Fruit fly (Drosophila melanogaster): ENCODE results near the gene shv.
"Not testable (repeated sequence)": the region's sequence is repeated elsewhere in the genome, so short reads cannot be mapped to it uniquely, and the experiment has no call there.

The shv gene

DNA sequence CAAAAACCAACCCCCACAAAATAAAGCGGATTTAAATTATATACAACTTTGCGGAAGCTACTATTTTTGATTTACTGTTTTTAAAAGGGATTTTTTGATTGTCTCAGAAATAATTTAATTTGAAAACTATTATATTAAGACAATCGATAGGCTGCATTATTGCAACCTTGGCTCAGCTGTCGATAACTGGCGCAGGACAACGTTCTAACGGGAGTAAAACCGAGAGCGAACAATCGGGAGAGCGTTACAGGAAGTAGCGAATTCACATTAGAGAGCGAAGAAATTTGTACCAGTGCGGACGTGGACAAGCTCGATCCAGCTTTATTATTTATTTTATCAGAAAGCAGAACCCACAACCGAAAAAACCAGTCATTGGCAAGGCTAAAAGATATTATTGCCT lies 2.4 kb downstream of the shv start, which contains the start of gene CG4133:
Gene CG4133 (plus strand): TSS at position 258 of the 400 bp plus-strand sequence.
- not testable (repeated sequence) for TF ChIP-seq CG8478, CTCF (optimal IDR thresholded peaks at IDR 0.05)

dm6 chr2L:455738-456137 lies 2.8 kb downstream of the shv start:
- TF ChIP-seq CTCF (optimal IDR thresholded peaks at IDR 0.05) (no peak), CG8478 (optimal IDR thresholded peaks at IDR 0.05) (no peak)

- no peak for TF ChIP-seq CG8478 (optimal IDR thresholded peaks at IDR 0.05)
- no peak for TF ChIP-seq CTCF (optimal IDR thresholded peaks at IDR 0.05)
These were observed 14.8 kb downstream of the shv start for dm6 chr2L:467683-468082.

dm6 chr2L:468745-469358 lies 15.9 kb downstream of the shv start:
- TF ChIP-seq CG8478 (optimal IDR thresholded peaks at IDR 0.05), result no peak

dm6 chr2L:469912-470311 lies 17.0 kb downstream of the shv start:
- no peak for TF ChIP-seq CTCF (optimal IDR thresholded peaks at IDR 0.05)
- TF ChIP-seq CG8478 (optimal IDR thresholded peaks at IDR 0.05), result no peak

DNA sequence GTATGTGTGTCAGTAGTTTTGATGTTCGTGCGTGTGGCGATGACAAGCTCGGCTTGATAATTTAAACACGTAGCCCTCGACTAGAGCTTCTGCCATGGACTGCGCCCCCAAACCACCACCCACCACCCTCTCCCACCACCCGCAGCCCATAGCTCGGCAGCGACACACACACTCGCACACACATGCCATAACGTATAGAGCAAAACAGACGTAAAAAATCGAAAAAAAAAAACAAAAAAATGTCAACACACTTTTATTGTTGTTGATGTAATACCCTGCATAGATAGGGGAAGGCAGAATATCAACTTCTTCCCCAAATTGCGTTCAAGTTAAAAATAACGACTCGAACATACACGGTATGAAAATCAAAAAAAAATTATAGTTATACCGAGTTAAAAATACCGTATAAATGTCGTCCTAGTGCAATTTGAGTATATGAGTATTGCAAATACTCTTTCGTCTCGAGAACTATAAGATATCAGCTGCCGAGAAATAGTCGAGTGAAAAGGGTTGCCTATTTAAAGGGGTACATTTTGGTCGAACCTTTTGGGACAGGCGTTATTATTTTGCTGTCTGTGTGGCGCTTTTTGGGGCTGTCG lies 17.5 kb downstream of the shv start:
- no peak for TF ChIP-seq CTCF (optimal IDR thresholded peaks at IDR 0.05)
- TF ChIP-seq CG8478 (optimal IDR thresholded peaks at IDR 0.05), result no peak

DNA sequence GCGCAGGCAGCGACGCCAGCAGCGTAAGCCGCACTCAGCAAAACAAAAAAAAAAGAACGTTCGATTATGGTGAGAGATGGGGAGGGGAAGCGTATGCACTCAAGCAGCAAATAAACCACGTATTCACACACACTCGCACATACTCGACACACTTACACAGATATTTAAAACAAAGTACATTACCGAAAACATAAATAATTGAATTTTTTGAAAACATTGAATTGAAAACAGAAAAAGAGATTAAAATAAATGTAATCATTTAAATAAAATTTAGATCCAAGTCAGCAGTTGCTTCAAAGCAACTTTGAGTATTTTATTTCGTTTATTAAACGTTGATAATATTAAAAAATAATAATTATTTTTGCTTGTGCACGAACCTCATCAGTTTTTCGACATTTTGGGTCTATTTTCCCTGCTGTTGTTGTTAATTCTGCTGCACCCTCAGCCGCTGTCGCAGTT lies 18.1 kb downstream of the shv start:
- TF ChIP-seq CG8478 (optimal IDR thresholded peaks at IDR 0.05), result no peak
- no peak for TF ChIP-seq CTCF (optimal IDR thresholded peaks at IDR 0.05)

dm6 chr2L:472073-472590 lies 19.2 kb downstream of the shv start, which contains the start of gene CG4297:
Gene CG4297 (minus strand): TSS chr2L:472200.
- no peak for TF ChIP-seq CTCF (optimal IDR thresholded peaks at IDR 0.05)

- TF ChIP-seq CTCF (optimal IDR thresholded peaks at IDR 0.05) (no peak), CG8478 (optimal IDR thresholded peaks at IDR 0.05) (no peak)
These were observed 19.9 kb downstream of the shv start, which contains the start of gene MED15 for dm6 chr2L:472829-473228. Gene MED15 (plus strand): TSS chr2L:473013.

DNA sequence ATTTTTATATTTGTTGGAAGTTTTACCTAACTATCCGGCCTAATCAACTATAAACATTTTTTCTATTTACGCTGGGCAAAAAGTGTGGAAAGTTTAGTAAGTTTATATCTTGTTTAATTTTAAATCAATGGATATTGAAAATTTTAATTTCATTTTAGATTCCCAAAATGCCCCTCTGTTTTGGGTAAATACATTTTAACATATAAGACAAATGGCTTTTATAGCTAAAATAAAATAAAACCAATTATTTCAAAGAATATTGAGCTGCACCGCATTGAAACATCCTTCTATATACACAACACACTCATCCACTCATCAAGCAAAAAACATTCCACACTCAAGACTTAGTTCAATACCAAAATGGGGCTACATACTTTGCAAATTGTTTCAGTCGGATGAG lies 23.0 kb downstream of the shv start, which contains the start of gene ush:
Gene ush (plus strand): TSS at position 301 of the 400 bp plus-strand sequence.
- TF ChIP-seq CTCF (optimal IDR thresholded peaks at IDR 0.05) (no peak), CG8478 (optimal IDR thresholded peaks at IDR 0.05) (no peak)

DNA sequence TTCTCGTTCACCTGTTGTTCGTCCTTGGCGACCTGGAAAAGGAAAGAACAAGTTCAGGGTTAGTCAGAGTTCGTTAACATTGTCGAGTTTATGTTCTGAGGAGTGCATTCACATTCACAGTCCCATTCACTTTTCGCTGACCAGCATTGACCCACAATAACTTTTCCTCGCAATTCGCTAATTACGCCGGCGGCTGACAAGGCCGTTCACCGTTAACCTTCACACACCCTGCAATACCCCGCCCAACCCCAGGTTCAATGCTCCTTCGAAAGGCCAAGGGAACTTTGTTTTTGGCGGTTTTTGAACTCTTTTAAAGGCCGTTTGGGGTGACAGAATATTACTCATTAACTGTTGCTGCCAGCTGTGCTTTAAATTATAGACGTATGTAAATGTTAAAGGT lies 25.3 kb downstream of the shv start:
- TF ChIP-seq CG8478 (optimal IDR thresholded peaks at IDR 0.05) (no peak), CTCF (optimal IDR thresholded peaks at IDR 0.05) (no peak)

dm6 chr2L:478749-479482 lies 26.0 kb downstream of the shv start:
- no peak for TF ChIP-seq CTCF (optimal IDR thresholded peaks at IDR 0.05)
- TF ChIP-seq CG8478 (optimal IDR thresholded peaks at IDR 0.05), result no peak

DNA sequence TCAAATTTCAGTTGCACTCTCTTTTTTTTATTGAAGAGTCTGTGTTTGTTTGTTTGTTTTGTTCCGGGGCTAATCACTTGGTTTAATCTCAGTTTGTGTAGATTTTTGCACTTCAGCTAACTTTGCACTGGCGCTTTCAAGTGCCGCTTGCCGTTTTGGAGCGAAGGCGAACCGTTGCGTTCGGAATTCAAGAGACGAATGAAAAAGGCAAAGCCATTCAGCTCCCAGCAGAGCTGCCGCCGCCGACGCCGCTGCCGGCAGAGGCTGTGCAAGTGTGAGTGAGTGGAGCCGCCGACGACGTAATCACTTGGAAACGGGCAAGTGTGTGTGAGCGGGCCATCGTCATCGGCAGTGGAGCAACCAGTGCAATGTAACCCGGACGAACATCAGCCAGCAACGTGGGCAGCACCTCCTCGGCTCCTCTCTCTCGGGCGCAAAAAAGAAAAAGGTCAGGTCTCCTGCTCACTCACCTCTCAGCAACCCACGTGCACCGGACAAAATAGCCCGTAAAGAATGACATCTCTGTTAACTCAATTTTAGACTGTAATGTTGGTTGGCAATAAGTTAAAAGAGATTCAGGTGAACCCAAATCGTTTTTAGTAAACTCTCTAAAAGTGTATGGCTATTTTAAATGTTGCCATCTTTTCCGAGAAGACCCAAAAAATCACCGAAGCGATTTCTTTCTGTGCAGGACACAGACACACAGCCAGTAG lies 26.7 kb downstream of the shv start, which contains the start of gene cbt:
Gene cbt (minus strand): TSS at position 206 of the 713 bp plus-strand sequence.
- TF ChIP-seq CTCF (optimal IDR thresholded peaks at IDR 0.05), result no peak
- TF ChIP-seq CG8478 (optimal IDR thresholded peaks at IDR 0.05), result no peak

DNA sequence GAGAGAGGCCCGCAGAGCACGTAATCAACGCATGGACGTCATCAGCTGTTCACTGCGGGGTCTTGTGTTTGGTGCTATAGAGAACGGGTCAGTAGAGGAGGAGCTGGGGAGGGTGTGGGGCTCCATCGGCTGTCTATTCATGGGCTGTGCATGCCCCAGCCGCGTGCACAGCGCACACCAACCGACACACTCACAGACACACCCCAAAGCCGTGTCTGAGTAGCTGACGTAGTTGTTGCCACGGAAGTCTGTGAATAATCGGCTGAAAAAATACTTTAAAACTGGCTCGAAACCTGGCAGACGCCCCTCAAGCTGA lies 27.2 kb downstream of the shv start:
- no peak for TF ChIP-seq CG8478 (optimal IDR thresholded peaks at IDR 0.05)
- no peak for TF ChIP-seq CTCF (optimal IDR thresholded peaks at IDR 0.05)

All from S2 (cell line).